Fruit fly (Drosophila melanogaster): ENCODE results near the gene Rrp6.

Gene Rrp6

DNA sequence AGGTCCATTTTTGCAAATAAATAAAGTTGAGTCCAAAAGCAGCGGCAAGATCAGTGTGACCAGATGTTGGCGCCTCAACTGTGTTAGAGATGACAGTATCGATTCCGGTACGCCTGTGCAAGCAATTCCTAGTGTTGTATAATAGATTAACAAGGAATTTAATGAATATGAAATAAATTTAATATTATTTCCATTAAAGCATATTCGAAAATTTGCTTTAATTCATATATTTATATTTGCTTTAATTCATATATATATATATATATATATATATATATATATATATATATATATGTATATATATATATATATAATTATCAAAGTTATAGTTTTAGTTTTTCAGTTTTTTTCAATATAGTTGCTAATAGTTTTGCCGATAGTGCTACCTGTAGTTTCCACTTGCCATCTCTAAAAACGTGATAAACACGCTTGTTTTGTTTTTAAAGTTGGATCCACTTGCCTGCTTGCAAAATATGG, 12.3 kb upstream of the Rrp6 start, which contains the start of the genes Nup93-2 and CG3817 (continued):
- TF ChIP-seq sima (GFP tag; optimal IDR thresholded peaks at IDR 0.05) (no peak), dmrt11E (tag; optimal IDR thresholded peaks at IDR 0.05) (peak; percentile 43), Jarid2 (GFP tag; optimal IDR thresholded peaks at IDR 0.05) (no peak), Bgb (GFP tag; IDR thresholded peaks at IDR 0.05; ENCODE audit: partially characterized antibody) (peak; percentile 66; the same call in 1 of the 2 replicates), CG2199 (GFP tag; IDR thresholded peaks at IDR 0.05) (no peak), CG10654 (GFP tag; optimal IDR thresholded peaks at IDR 0.05) (peak; percentile 68), onecut (GFP tag; IDR thresholded peaks at IDR 0.05) (no peak), zf30C (GFP tag; optimal IDR thresholded peaks at IDR 0.05) (no peak), zfh2 (GFP tag; optimal IDR thresholded peaks at IDR 0.05) (peak; percentile 59), Chrac-16 (GFP tag; optimal IDR thresholded peaks at IDR 0.05) (peak; percentile 16), CG4707 (GFP tag; optimal IDR thresholded peaks at IDR 0.05) (no peak), nom (GFP tag; optimal IDR thresholded peaks at IDR 0.05) (no peak), mirr (GFP tag; optimal IDR thresholded peaks at IDR 0.05) (no peak), mld (GFP tag; IDR thresholded peaks at IDR 0.05; ENCODE audit: partially characterized antibody) (peak; percentile 28; the same call in 1 of the 3 replicates), Gsc (GFP tag; IDR thresholded peaks at IDR 0.05) (0 out of 2 replicates have a peak, but pooled peaks have one; percentile 34), Lim3 (GFP tag; IDR thresholded peaks at IDR 0.05) (no peak), ab (GFP tag; optimal IDR thresholded peaks at IDR 0.05) (no peak), dimm (GFP tag; IDR thresholded peaks at IDR 0.05) (no peak), amos (GFP tag; IDR thresholded peaks at IDR 0.05; ENCODE audit: partially characterized antibody) (peak; percentile 66), CG4328 (GFP tag; optimal IDR thresholded peaks at IDR 0.05) (peak; percentile 45), schlank (tag; optimal IDR thresholded peaks at IDR 0.05) (no peak), CG2875 (GFP tag; optimal IDR thresholded peaks at IDR 0.05) (no peak), CG30403 (GFP tag; optimal IDR thresholded peaks at IDR 0.05) (peak; percentile 88), CG6689 (GFP tag; IDR thresholded peaks at IDR 0.05) (peak; percentile 26; the same call in 1 of the 2 replicates), CG9876 (GFP tag; optimal IDR thresholded peaks at IDR 0.05) (no peak), CG3407 (GFP tag; optimal IDR thresholded peaks at IDR 0.05) (peak; percentile 16), btn (GFP tag; optimal IDR thresholded peaks at IDR 0.05) (no peak), CG2202 (tag; optimal IDR thresholded peaks at IDR 0.05) (no peak), Oaz (GFP tag; IDR thresholded peaks at IDR 0.05) (no peak), HmgZ (tag; optimal IDR thresholded peaks at IDR 0.05) (no peak), Sry-δ (GFP tag; optimal IDR thresholded peaks at IDR 0.05) (peak; percentile 76), Dek (tag; optimal IDR thresholded peaks at IDR 0.05) (peak; percentile 70), Atf-2 (GFP tag; optimal IDR thresholded peaks at IDR 0.05) (no peak), CG15514 (GFP tag; optimal IDR thresholded peaks at IDR 0.05) (peak; percentile 28), klu (GFP tag; IDR thresholded peaks at IDR 0.05) (peak; percentile 86), CG9817 (tag; optimal IDR thresholded peaks at IDR 0.05) (peak; percentile 89), MTF-1 (GFP tag; optimal IDR thresholded peaks at IDR 0.05; ENCODE audit: borderline replicate concordance) (no peak), ind (GFP tag; optimal IDR thresholded peaks at IDR 0.05) (peak; percentile 69), CG1832 (GFP tag; optimal IDR thresholded peaks at IDR 0.05) (no peak), oc (tag; optimal IDR thresholded peaks at IDR 0.05) (no peak), CG18476 (GFP tag; optimal IDR thresholded peaks at IDR 0.05) (no peak), ranshi (GFP tag; IDR thresholded peaks at IDR 0.05) (peak; percentile 72; the same call in 1 of the 2 replicates), Fer3 (tag; optimal IDR thresholded peaks at IDR 0.05) (peak; percentile 28), GATAe (GFP tag; conservative IDR thresholded peaks at IDR 0.05) (no peak), Dad (GFP tag; optimal IDR thresholded peaks at IDR 0.05) (peak; percentile 51), CHES-1-like (GFP tag; optimal IDR thresholded peaks at IDR 0.05) (no peak), CG12155 (GFP tag; optimal IDR thresholded peaks at IDR 0.05) (no peak), CG10274 (GFP tag; optimal IDR thresholded peaks at IDR 0.05) (no peak), sd (tag; optimal IDR thresholded peaks at IDR 0.05) (no peak), Sin3A (optimal IDR thresholded peaks at IDR 0.05) (no peak), jumu (GFP tag; optimal IDR thresholded peaks at IDR 0.05) (peak; percentile 44)
